Fruit fly (Drosophila melanogaster): ENCODE measurements around the gene Rpn12R.
A peak's percentile ranks its signal among the peaks of the same experiment; 100 is the strongest.

The Rpn12R gene

DNA sequence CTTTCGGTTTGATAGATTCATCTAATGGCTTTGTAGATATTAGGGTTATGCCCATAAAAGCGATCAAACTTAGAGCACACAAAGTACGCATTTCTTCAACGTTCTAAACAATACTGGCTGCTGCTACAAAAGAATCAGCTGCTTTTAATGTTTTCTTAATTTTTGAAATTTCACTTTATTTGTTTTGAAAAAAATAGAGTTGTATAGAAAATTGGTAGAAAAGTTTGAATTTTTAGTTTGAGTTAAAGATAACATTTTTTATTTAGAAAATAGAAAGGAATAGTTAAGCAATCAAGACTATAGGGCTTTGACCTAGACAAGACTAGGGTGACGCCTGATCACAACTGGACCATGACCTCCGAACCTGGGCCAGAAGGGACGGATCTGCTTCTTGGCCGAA, 7.7 kb upstream of the Rpn12R start, which contains the start of gene CG18581:
Gene CG18581 (minus strand): TSS at position 101 of the 400 bp plus-strand sequence.
- no peak for TF ChIP-seq Hsf (GFP tag; optimal IDR thresholded peaks at IDR 0.05)
- no peak for TF ChIP-seq lov (optimal IDR thresholded peaks at IDR 0.05)
- TF ChIP-seq lov (GFP tag; IDR thresholded peaks at IDR 0.05), result no peak
- no peak for TF ChIP-seq mirr (GFP tag; optimal IDR thresholded peaks at IDR 0.05)
- TF ChIP-seq Ets65A (GFP tag), result peak; percentile 36
- no peak for TF ChIP-seq sob (GFP tag; IDR thresholded peaks at IDR 0.05)
- TF ChIP-seq Eip74EF (GFP tag; optimal IDR thresholded peaks at IDR 0.05), result no peak

DNA sequence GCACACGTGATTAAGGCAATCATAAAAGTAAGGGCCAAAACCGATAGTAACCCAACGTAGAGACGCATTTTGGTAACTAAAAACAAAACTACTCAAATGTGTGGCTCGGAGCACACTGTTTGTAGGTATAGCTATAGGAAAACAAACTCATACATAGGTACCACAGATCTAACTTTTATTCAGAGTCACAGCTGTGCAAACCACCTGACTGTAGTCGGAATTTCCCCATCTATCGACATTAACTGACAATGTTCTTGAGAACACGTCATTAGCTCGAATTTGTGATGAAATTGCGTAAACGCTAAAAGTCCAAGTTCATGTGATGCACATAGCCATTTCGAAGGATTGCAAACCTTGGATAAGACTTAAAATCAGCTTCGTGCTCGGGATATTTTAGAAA, 7.0 kb upstream of the Rpn12R start, which contains the start of gene CG43678:
Gene CG43678 (minus strand): TSS at position 101 of the 400 bp plus-strand sequence.
- no peak for TF ChIP-seq CG3838 (GFP tag; optimal IDR thresholded peaks at IDR 0.05)
- no peak for TF ChIP-seq CG9932 (GFP tag; IDR thresholded peaks at IDR 0.05)
- no peak for TF ChIP-seq Xbp1 (GFP tag; optimal IDR thresholded peaks at IDR 0.05)
- peak; percentile 11 for TF ChIP-seq CG18599 (GFP tag; optimal IDR thresholded peaks at IDR 0.05)
- TF ChIP-seq CG10654 (GFP tag; optimal IDR thresholded peaks at IDR 0.05), result no peak
- no peak for TF ChIP-seq E2f1 (GFP tag; IDR thresholded peaks at IDR 0.05)

DNA sequence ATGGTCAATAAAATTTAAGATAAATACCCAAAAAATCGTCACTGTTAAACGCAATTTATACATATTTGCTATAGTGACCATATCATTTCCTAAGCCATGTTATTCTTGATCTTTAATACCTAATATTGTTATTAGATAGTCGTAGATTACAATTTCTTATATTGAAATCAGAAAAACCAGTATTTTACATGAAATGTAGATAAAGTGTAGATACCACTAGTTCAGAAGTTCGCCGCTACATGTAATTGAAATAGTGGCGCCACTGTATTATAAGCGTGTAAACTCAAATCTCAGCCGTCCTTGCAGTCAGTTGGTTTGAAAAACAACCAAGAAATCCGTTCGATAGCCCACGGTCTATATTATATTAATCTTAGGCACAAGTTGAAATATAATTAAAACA, 5.7 kb upstream of the Rpn12R start:
- TF ChIP-seq CG5180 (GFP tag; optimal IDR thresholded peaks at IDR 0.05) (no peak), dysf (GFP tag; IDR thresholded peaks at IDR 0.05) (no peak), Hr51 (GFP tag; optimal IDR thresholded peaks at IDR 0.05) (peak in 1 of 2 experiments; percentile 14), CG13123 (GFP tag; optimal IDR thresholded peaks at IDR 0.05) (no peak), Hmx (GFP tag; optimal IDR thresholded peaks at IDR 0.05) (no peak), BtbVII (GFP tag; optimal IDR thresholded peaks at IDR 0.05) (no peak), CG1602 (GFP tag; optimal IDR thresholded peaks at IDR 0.05) (no peak), al (GFP tag; IDR thresholded peaks at IDR 0.05) (no peak), ara (GFP tag; IDR thresholded peaks at IDR 0.05) (0 out of 2 replicates have a peak, but pooled peaks have one; percentile 5), CG12659 (GFP tag; optimal IDR thresholded peaks at IDR 0.05) (no peak), Bgb (GFP tag; IDR thresholded peaks at IDR 0.05; ENCODE audit: partially characterized antibody) (peak; percentile 76), amos (GFP tag; IDR thresholded peaks at IDR 0.05; ENCODE audit: partially characterized antibody) (peak; percentile 73), NfI (GFP tag; optimal IDR thresholded peaks at IDR 0.05) (peak; percentile 1), dmrt11E (tag; optimal IDR thresholded peaks at IDR 0.05) (peak; percentile 21), zen (tag; optimal IDR thresholded peaks at IDR 0.05) (peak; percentile 43), CG5953 (GFP tag; IDR thresholded peaks at IDR 0.05) (no peak), grau (tag; optimal IDR thresholded peaks at IDR 0.05) (peak; percentile 11), sens (GFP tag) (peak; percentile 84), slbo (GFP tag; IDR thresholded peaks at IDR 0.05) (peak; percentile 23; the same call in 1 of the 2 replicates), knrl (GFP tag; IDR thresholded peaks at IDR 0.05; ENCODE audit: partially characterized antibody) (peak; percentile 50; the same call in 2 of the 3 replicates), CG12071 (GFP tag; optimal IDR thresholded peaks at IDR 0.05) (no peak), pita (GFP tag; optimal IDR thresholded peaks at IDR 0.05) (peak; percentile 32), CG1603 (tag; optimal IDR thresholded peaks at IDR 0.05) (peak; percentile 15), CG16813 (GFP tag; IDR thresholded peaks at IDR 0.05; ENCODE audit: partially characterized antibody) (peak; percentile 66), CoRest (tag; optimal IDR thresholded peaks at IDR 0.05) (no peak), CG17829 (tag; optimal IDR thresholded peaks at IDR 0.05) (peak; percentile 2), Opbp (GFP tag; IDR thresholded peaks at IDR 0.05; ENCODE audit: partially characterized antibody) (0 out of 3 replicates have a peak, but pooled peaks have one; percentile 39), Dref (GFP tag; IDR thresholded peaks at IDR 0.05) (no peak), CG2199 (GFP tag; IDR thresholded peaks at IDR 0.05) (peak; percentile 65; the same call in 2 of the 3 replicates), hb (GFP tag; IDR thresholded peaks at IDR 0.05; ENCODE audit: partially characterized antibody) (no peak), peb (GFP tag; IDR thresholded peaks at IDR 0.05) (no peak), Lhr (GFP tag; optimal IDR thresholded peaks at IDR 0.05) (no peak), mirr (GFP tag; optimal IDR thresholded peaks at IDR 0.05) (no peak), Dp (GFP tag; optimal IDR thresholded peaks at IDR 0.05) (peak; percentile 11), ap (GFP tag; IDR thresholded peaks at IDR 0.05) (no peak)
